Worm (Caenorhabditis elegans) whole organism, L4 larva: Measurements from ENCODE around the gene fbxc-24.

Experiments
- F37D6.2 ChIP-seq: sonication (generic microtip); optimal IDR thresholded peaks from 2 replicates; lab custom pipeline; 2016; ENCODE audit warnings: mild to moderate bottlenecking, missing genetic modification characterization, missing compliant biosample characterization
- Y48G9A.11 ChIP-seq: fragments of 200-800 bp; sonication (Bioruptor generic); IDR thresholded peaks from 2 replicates; pipeline ENCODE4 v1.3.6; 2022; ENCODE audit warnings: missing genetic modification reagents, missing genetic modification characterization, missing compliant biosample characterization
- Y5F2A.4 ChIP-seq: fragments of 200-800 bp; sonication (Bioruptor generic); optimal IDR thresholded peaks from 2 replicates; lab custom pipeline; 2018; ENCODE audit warnings: mild to moderate bottlenecking, missing genetic modification characterization, missing compliant biosample characterization
- ZK337.2 ChIP-seq: fragments of 200-800 bp; sonication (Bioruptor generic); IDR thresholded peaks from 2 replicates; pipeline ENCODE4 v1.3.6; 2022; ENCODE audit warnings: missing genetic modification reagents, missing genetic modification characterization, missing compliant biosample characterization
- aha-1 ChIP-seq: fragments of 150-350 bp; peaks from one replicate; lab custom pipeline; 2014; ENCODE audit warnings: missing biosample characterization, missing genetic modification characterization
- ama-1 ChIP-seq: fragments of 150-350 bp; optimal IDR thresholded peaks from 2 replicates; lab custom pipeline; 2014; ENCODE audit warnings: inconsistent platforms, mixed read lengths
- ceh-20 ChIP-seq: fragments of 200-800 bp; sonication (Bioruptor generic); IDR thresholded peaks from 2 replicates; pipeline ENCODE4 v1.3.6; 2022; ENCODE audit warnings: missing genetic modification reagents, missing genetic modification characterization, missing compliant biosample characterization
- ceh-32 ChIP-seq: sonication (generic microtip); optimal IDR thresholded peaks from 2 replicates; lab custom pipeline; 2016; ENCODE audit warnings: mild to moderate bottlenecking, missing genetic modification characterization, missing compliant biosample characterization; ENCODE audit not compliant: poor library complexity
- ceh-62 ChIP-seq: sonication (generic microtip); optimal IDR thresholded peaks from 2 replicates; lab custom pipeline; 2017; ENCODE audit warnings: missing biosample characterization, missing genetic modification characterization
- ceh-82 ChIP-seq: sonication (generic microtip); optimal IDR thresholded peaks from 2 replicates; lab custom pipeline; 2017; ENCODE audit warnings: missing biosample characterization, missing genetic modification characterization
- cey-2 ChIP-seq: sonication (generic microtip); optimal IDR thresholded peaks from 3 replicates; lab custom pipeline; 2017; ENCODE audit warnings: missing genetic modification characterization, mild to moderate bottlenecking, missing compliant biosample characterization, antibody characterized with exemption, borderline replicate concordance; ENCODE audit not compliant: insufficient read depth
- daf-16 ChIP-seq, 3 experiments: sonication (generic microtip); optimal IDR thresholded peaks; 2 replicates each; lab custom pipeline; 2016 to 2017; ENCODE audit warnings: missing genetic modification characterization in 3 of 3, missing genetic modification reagents in 3 of 3, mild to moderate bottlenecking in 2 of 3, missing compliant biosample characterization in 2 of 3, missing biosample characterization in 1 of 3, moderate library complexity in 1 of 3
- dmd-6 ChIP-seq: fragments of 200-800 bp; sonication (Bioruptor generic); IDR thresholded peaks from 2 replicates; pipeline ENCODE4 v1.3.6; 2022; ENCODE audit warnings: missing genetic modification reagents, missing genetic modification characterization, missing compliant biosample characterization
- dpl-1 ChIP-seq: fragments of 150-350 bp; optimal IDR thresholded peaks from 2 replicates; lab custom pipeline; 2014; ENCODE audit warnings: missing biosample characterization, missing genetic modification reagents, missing genetic modification characterization
- duxl-1 ChIP-seq: sonication (generic microtip); optimal IDR thresholded peaks from 2 replicates; lab custom pipeline; 2016; ENCODE audit warnings: mild to moderate bottlenecking, missing genetic modification characterization, moderate library complexity, missing compliant biosample characterization; ENCODE audit not compliant: poor library complexity
- egl-43 ChIP-seq: fragments of 200-800 bp; sonication (Bioruptor generic); IDR thresholded peaks from 2 replicates; pipeline ENCODE4 v1.3.6; 2022; ENCODE audit warnings: missing genetic modification reagents, missing genetic modification characterization, missing compliant biosample characterization
- hif-1 ChIP-seq, 2 experiments: sonication (generic microtip); optimal IDR thresholded peaks; 2 replicates each; lab custom pipeline; 2016 to 2017; ENCODE audit warnings: missing compliant biosample characterization in 2 of 2, missing genetic modification characterization in 2 of 2, missing genetic modification reagents in 2 of 2, missing genotype in 2 of 2, mild to moderate bottlenecking in 1 of 2
- hlh-11 ChIP-seq: fragments of 200-800 bp; sonication (Bioruptor generic); optimal IDR thresholded peaks from 2 replicates; lab custom pipeline; 2018; ENCODE audit warnings: mild to moderate bottlenecking, missing genetic modification characterization, missing compliant biosample characterization
- jun-1 ChIP-seq: fragments of 150-350 bp; optimal IDR thresholded peaks from 2 replicates; lab custom pipeline; 2014; ENCODE audit warnings: missing biosample characterization, missing genetic modification reagents, missing genetic modification characterization
- lim-7 ChIP-seq: fragments of 200-800 bp; sonication (Bioruptor generic); IDR thresholded peaks from 2 replicates; pipeline ENCODE4 v1.3.6; 2022; ENCODE audit warnings: missing genetic modification characterization, missing compliant biosample characterization
- lin-1 ChIP-seq: fragments of 200-800 bp; sonication (Bioruptor generic); IDR thresholded peaks from 2 replicates; pipeline ENCODE4 v1.3.6; 2022; ENCODE audit warnings: missing genetic modification reagents, missing genetic modification characterization, missing compliant biosample characterization
- lin-29 ChIP-seq: fragments of 200-800 bp; sonication (Bioruptor generic); IDR thresholded peaks from 2 replicates; pipeline ENCODE4 v1.3.6; 2022; ENCODE audit warnings: missing genetic modification reagents, missing genetic modification characterization, missing compliant biosample characterization
- lin-38 ChIP-seq: fragments of 200-800 bp; sonication (Bioruptor generic); IDR thresholded peaks from 2 replicates; pipeline ENCODE4 v1.3.6; 2022; ENCODE audit warnings: missing genetic modification reagents, missing genetic modification characterization, missing compliant biosample characterization
- lin-39 ChIP-seq: fragments of 150-350 bp; optimal IDR thresholded peaks from 2 replicates; lab custom pipeline; 2014; ENCODE audit warnings: missing biosample characterization, missing genetic modification reagents, missing genetic modification characterization
- lir-3 ChIP-seq: sonication (generic microtip); optimal IDR thresholded peaks from 2 replicates; lab custom pipeline; 2016; ENCODE audit warnings: mild to moderate bottlenecking, missing genetic modification characterization, missing compliant biosample characterization
- madf-5 ChIP-seq, 2 experiments: fragments of 200-800 bp; sonication (Bioruptor generic); IDR thresholded peaks; 2 replicates each; pipeline ENCODE4 v1.3.6; 2022; ENCODE audit warnings: missing compliant biosample characterization in 2 of 2, missing genetic modification characterization in 2 of 2
- mdl-1 ChIP-seq, 2 experiments: fragments of 150-350 bp in 1 of 2; sonication (generic microtip) in 1 of 2; optimal IDR thresholded peaks; 2 replicates each; lab custom pipeline; 2014 to 2017; ENCODE audit warnings: missing biosample characterization in 2 of 2, missing genetic modification characterization in 2 of 2
- mep-1 ChIP-seq: fragments of 150-350 bp; sonication (generic microtip); optimal IDR thresholded peaks from 3 replicates; lab custom pipeline; 2014; ENCODE audit warnings: missing biosample characterization, missing genetic modification characterization
- mes-2 ChIP-seq: sonication (generic microtip); optimal IDR thresholded peaks from 2 replicates; lab custom pipeline; 2016; ENCODE audit warnings: missing genotype, mild to moderate bottlenecking, missing genetic modification characterization, missing compliant biosample characterization; ENCODE audit not compliant: poor library complexity, severe bottlenecking
- nhr-10 ChIP-seq: fragments of 150-350 bp; optimal IDR thresholded peaks from 2 replicates; lab custom pipeline; 2014; ENCODE audit warnings: missing biosample characterization, missing genetic modification characterization
- nhr-102 ChIP-seq: sonication (generic microtip); optimal IDR thresholded peaks from 2 replicates; lab custom pipeline; 2016; ENCODE audit warnings: mild to moderate bottlenecking, missing genetic modification characterization, moderate library complexity, missing compliant biosample characterization
- nhr-237 ChIP-seq: sonication (generic microtip); optimal IDR thresholded peaks from 2 replicates; lab custom pipeline; 2017; ENCODE audit warnings: missing biosample characterization, missing genetic modification characterization
- nhr-25 ChIP-seq: sonication (generic microtip); optimal IDR thresholded peaks from 2 replicates; lab custom pipeline; 2017; ENCODE audit warnings: missing genetic modification characterization, mild to moderate bottlenecking, missing compliant biosample characterization, antibody characterized with exemption, moderate library complexity, borderline replicate concordance; ENCODE audit not compliant: insufficient read depth
- nhr-28 ChIP-seq: fragments of 150-350 bp; optimal IDR thresholded peaks from 2 replicates; lab custom pipeline; 2014; ENCODE audit warnings: missing biosample characterization, missing genetic modification characterization
- nhr-41 ChIP-seq: fragments of 200-800 bp; sonication (Bioruptor generic); IDR thresholded peaks from 2 replicates; pipeline ENCODE4 v1.3.6; 2022; ENCODE audit warnings: missing genetic modification reagents, missing genetic modification characterization, missing compliant biosample characterization
- nhr-42 ChIP-seq: fragments of 200-800 bp; sonication (Bioruptor generic); IDR thresholded peaks from 2 replicates; pipeline ENCODE4 v1.3.6; 2022; ENCODE audit warnings: missing genetic modification characterization, missing compliant biosample characterization
- nhr-6 ChIP-seq: fragments of 150-350 bp; optimal IDR thresholded peaks from 2 replicates; lab custom pipeline; 2014; ENCODE audit warnings: missing biosample characterization, missing genetic modification characterization
- nhr-77 ChIP-seq: fragments of 150-350 bp; optimal IDR thresholded peaks from 2 replicates; lab custom pipeline; 2014; ENCODE audit warnings: missing biosample characterization, missing genetic modification characterization
- php-3 ChIP-seq: fragments of 200-800 bp; sonication (Bioruptor generic); IDR thresholded peaks from 2 replicates; pipeline ENCODE4 v1.3.6; 2022; ENCODE audit warnings: missing genetic modification reagents, missing genetic modification characterization, missing compliant biosample characterization
- pqm-1 ChIP-seq: sonication (generic microtip); optimal IDR thresholded peaks from 2 replicates; lab custom pipeline; 2017; ENCODE audit warnings: missing biosample characterization, missing genetic modification characterization
- sdz-12 ChIP-seq: fragments of 200-800 bp; sonication (Bioruptor generic); optimal IDR thresholded peaks from 2 replicates; lab custom pipeline; 2018; ENCODE audit warnings: mild to moderate bottlenecking, missing genetic modification characterization, missing compliant biosample characterization
- snpc-1.2 ChIP-seq: fragments of 200-800 bp; sonication (Bioruptor generic); IDR thresholded peaks from 2 replicates; pipeline ENCODE4 v1.3.6; 2022; ENCODE audit warnings: missing genetic modification reagents, missing genetic modification characterization, missing compliant biosample characterization
- tra-1 ChIP-seq: fragments of 200-800 bp; sonication (Bioruptor generic); IDR thresholded peaks from 2 replicates; pipeline ENCODE4 v1.3.6; 2022; ENCODE audit warnings: missing genetic modification reagents, missing genetic modification characterization, missing compliant biosample characterization
- unc-62 ChIP-seq, 3 experiments: fragments of 150-350 bp in 1 of 3; sonication (generic microtip); optimal IDR thresholded peaks in 2 of 3; peaks in 1 of 3; 1 replicate in 1 of 3; 2 replicates in 2 of 3; lab custom pipeline; 2014 to 2017; ENCODE audit warnings: missing biosample characterization in 3 of 3, missing genetic modification characterization in 3 of 3, missing genetic modification reagents in 3 of 3, missing genotype in 1 of 3
- vab-7 ChIP-seq: fragments of 200-800 bp; sonication (Bioruptor generic); IDR thresholded peaks from 2 replicates; pipeline ENCODE4 v1.3.6; 2022; ENCODE audit warnings: missing genetic modification reagents, missing genetic modification characterization, missing compliant biosample characterization
- zfp-3 ChIP-seq: fragments of 200-800 bp; sonication (Bioruptor generic); conservative IDR thresholded peaks from 2 replicates; pipeline ENCODE4 v1.3.6; 2022; ENCODE audit warnings: missing genetic modification reagents, missing genetic modification characterization, missing compliant biosample characterization

Gene fbxc-24

ce11 chrII:915206-915605 lies 5.8 kb upstream of the fbxc-24 start:
- TF ChIP-seq lim-7 (GFP tag; lab: Robert Waterston, UW) (no peak), pqm-1 (peak; percentile 100), nhr-77 (peak; percentile 95), ceh-82 (no peak), hlh-11 (tag; lab: Kevin White, UChicago) (peak; percentile 89), ceh-20 (GFP tag; lab: Robert Waterston, UW) (peak; percentile 42; the same call in 1 of the 2 replicates), lin-1 (peak; percentile 98), daf-16 (GFP tag; optimal IDR thresholded peaks at IDR 0.05; lab: Kevin White, UChicago) (peak in 1 of 2 experiments; percentile 16), daf-16 (tag; optimal IDR thresholded peaks at IDR 0.05; lab: Kevin White, UChicago) (peak; percentile 97), nhr-41 (peak; percentile 85; the same call in 1 of the 2 replicates), Y5F2A.4 (no peak), nhr-28 (tag; lab: Kevin White, UChicago) (peak; percentile 95), egl-43 (GFP tag; lab: Robert Waterston, UW) (no peak), php-3 (GFP tag; lab: Robert Waterston, UW) (peak; percentile 91), hif-1 (tag; optimal IDR thresholded peaks at IDR 0.05; lab: Kevin White, UChicago) (no peak), dmd-6 (GFP tag; lab: Robert Waterston, UW) (peak; percentile 98), mdl-1 (tag; optimal IDR thresholded peaks at IDR 0.05; lab: Kevin White, UChicago) (peak in 1 of 2 experiments; percentile 1), nhr-42 (GFP tag; lab: Robert Waterston, UW) (0 out of 2 replicates have a peak, but pooled peaks have one; percentile 32), nhr-6 (tag; lab: Kevin White, UChicago) (peak; percentile 79), nhr-10 (tag; lab: Kevin White, UChicago) (peak; percentile 9), tra-1 (GFP tag; lab: Robert Waterston, UW) (peak; percentile 95), duxl-1 (tag; lab: Kevin White, UChicago) (peak; percentile 20), F37D6.2 (tag; lab: Kevin White, UChicago) (no peak), sdz-12 (GFP tag; lab: Kevin White, UChicago) (no peak), nhr-102 (tag; lab: Kevin White, UChicago) (peak; percentile 84), lin-29 (GFP tag; lab: Robert Waterston, UW) (no peak), jun-1 (peak; percentile 59), snpc-1.2 (GFP tag; lab: Robert Waterston, UW) (no peak), unc-62 (GFP tag; optimal IDR thresholded peaks at IDR 0.05 in 1 of 2; lab: Kevin White, UChicago) (peak; percentile 32 to 91), unc-62 (tag; optimal IDR thresholded peaks at IDR 0.05; lab: Kevin White, UChicago) (no peak)

- TF ChIP-seq dpl-1 (GFP tag; lab: Kevin White, UChicago) (peak; percentile 41), lin-39 (tag; lab: Kevin White, UChicago) (no peak), lin-38 (GFP tag; lab: Robert Waterston, UW) (peak; percentile 81; the same call in 1 of the 2 replicates), nhr-6 (tag; lab: Kevin White, UChicago) (peak; percentile 19), aha-1 (tag; lab: Kevin White, UChicago) (no peak), mes-2 (tag; lab: Kevin White, UChicago) (peak; percentile 33), ama-1 (lab: Kevin White, UChicago) (no peak), nhr-28 (tag; lab: Kevin White, UChicago) (no peak), ceh-32 (tag; lab: Kevin White, UChicago) (no peak)
Observed at ce11 chrII:913222-913722, 3.8 kb upstream of the fbxc-24 start, which contains the start of gene fbxc-33. Gene fbxc-33, plus strand, starts transcription at chrII:913672.

- TF ChIP-seq cey-2 (tag; lab: Kevin White, UChicago) (no peak), madf-5 (GFP tag; IDR thresholded peaks at IDR 0.05; lab: Robert Waterston, UW) (no peak), lim-7 (GFP tag; lab: Robert Waterston, UW) (no peak), snpc-1.2 (GFP tag; lab: Robert Waterston, UW) (no peak), vab-7 (GFP tag; lab: Robert Waterston, UW) (no peak), ceh-62 (tag; lab: Kevin White, UChicago) (no peak), zfp-3 (GFP tag; lab: Robert Waterston, UW) (no peak), hlh-11 (tag; lab: Kevin White, UChicago) (no peak), nhr-237 (tag; lab: Kevin White, UChicago) (no peak), Y48G9A.11 (GFP tag; lab: Robert Waterston, UW) (no peak), ZK337.2 (GFP tag; lab: Robert Waterston, UW) (no peak), mep-1 (tag; lab: Kevin White, UChicago) (no peak), nhr-25 (no peak), pqm-1 (no peak), mes-2 (tag; lab: Kevin White, UChicago) (no peak), lir-3 (no peak)
Observed at ce11 chrII:911680-912079, 2.2 kb upstream of the fbxc-24 start, which contains the start of gene fbxc-31. Gene fbxc-31, plus strand, starts transcription at chrII:911980.
